Fruit fly (Drosophila melanogaster) whole organism, embryonic: ENCODE measurements around the gene Vlet.

Experiments
- Atf-2 ChIP-seq: fragments of 200-800 bp; sonication (Bioruptor generic); optimal IDR thresholded peaks from 2 replicates; lab custom pipeline; 2016; ENCODE audit warnings: missing biosample characterization, missing genetic modification characterization
- BEAF-32 ChIP-seq: fragments of 200-800 bp; sonication (Bioruptor generic); optimal IDR thresholded peaks from 3 replicates; lab custom pipeline; 2017; ENCODE audit warnings: missing biosample characterization, missing genetic modification characterization, mild to moderate bottlenecking, moderate library complexity, missing genetic modification reagents
- CG10321 ChIP-seq: fragments of 200-800 bp; sonication (Bioruptor generic); IDR thresholded peaks from 2 replicates; pipeline ENCODE4 v1.3.6; 2022; ENCODE audit warnings: missing biosample characterization, missing genetic modification characterization
- CG10959 ChIP-seq: fragments of 200-800 bp; sonication (Bioruptor generic); IDR thresholded peaks from 2 replicates; pipeline ENCODE4 v1.3.6; 2022; ENCODE audit warnings: missing biosample characterization, missing genetic modification characterization
- CG11504 ChIP-seq: fragments of 200-800 bp; sonication (Bioruptor generic); optimal IDR thresholded peaks from 3 replicates; lab custom pipeline; 2019; ENCODE audit warnings: missing biosample characterization, mild to moderate bottlenecking, missing genetic modification characterization, moderate library complexity
- CG11560 ChIP-seq: fragments of 200-800 bp; sonication (Bioruptor generic); IDR thresholded peaks from 3 replicates; pipeline ENCODE4 v1.3.6; 2022; ENCODE audit warnings: missing biosample characterization, missing genetic modification characterization
- CG12659 ChIP-seq: fragments of 200-800 bp; sonication (Bioruptor generic); optimal IDR thresholded peaks from 3 replicates; lab custom pipeline; 2017; ENCODE audit warnings: mild to moderate bottlenecking, missing biosample characterization, missing genetic modification reagents, missing genetic modification characterization
- CG12942 ChIP-seq: fragments of 200-800 bp; sonication (Bioruptor generic); optimal IDR thresholded peaks from 3 replicates; lab custom pipeline; 2016; ENCODE audit warnings: missing biosample characterization, missing genetic modification characterization
- CG15514 ChIP-seq: fragments of 200-800 bp; sonication (Bioruptor generic); optimal IDR thresholded peaks from 3 replicates; lab custom pipeline; 2017; ENCODE audit warnings: missing biosample characterization, missing genetic modification characterization, mild to moderate bottlenecking, moderate library complexity, missing genetic modification reagents
- CG15601 ChIP-seq: fragments of 200-800 bp; sonication (Bioruptor generic); optimal IDR thresholded peaks from 3 replicates; lab custom pipeline; 2019; ENCODE audit warnings: missing biosample characterization, mild to moderate bottlenecking, missing genetic modification characterization, moderate library complexity
- CG1647 ChIP-seq: fragments of 200-800 bp; sonication (Bioruptor generic); optimal IDR thresholded peaks from 3 replicates; lab custom pipeline; 2016; ENCODE audit warnings: missing biosample characterization, missing genetic modification characterization
- CG16815 ChIP-seq: fragments of 200-800 bp; sonication (Bioruptor generic); optimal IDR thresholded peaks from 3 replicates; lab custom pipeline; 2017; ENCODE audit warnings: missing biosample characterization, mild to moderate bottlenecking, missing genetic modification characterization
- CG17359 ChIP-seq: fragments of 200-800 bp; sonication (Bioruptor generic); optimal IDR thresholded peaks from 3 replicates; lab custom pipeline; 2018; ENCODE audit warnings: missing biosample characterization, mild to moderate bottlenecking, missing genetic modification characterization, moderate library complexity
- CG17802 ChIP-seq: fragments of 200-800 bp; sonication (Bioruptor generic); optimal IDR thresholded peaks from 2 replicates; lab custom pipeline; 2018; ENCODE audit warnings: missing biosample characterization, mild to moderate bottlenecking, missing genetic modification characterization, moderate library complexity
- CG18262 ChIP-seq: fragments of 200-800 bp; optimal IDR thresholded peaks from 3 replicates; lab custom pipeline; 2019; ENCODE audit warnings: missing biosample characterization, mild to moderate bottlenecking, missing genetic modification characterization, moderate library complexity
- CG2120 ChIP-seq: fragments of 200-800 bp; sonication (Bioruptor generic); optimal IDR thresholded peaks from 3 replicates; lab custom pipeline; 2016; ENCODE audit warnings: missing biosample characterization, missing genetic modification characterization
- CG2875 ChIP-seq: fragments of 200-800 bp; sonication (Bioruptor generic); optimal IDR thresholded peaks from 2 replicates; lab custom pipeline; 2017; ENCODE audit warnings: missing biosample characterization, mild to moderate bottlenecking, missing genetic modification characterization, missing genetic modification reagents
- CG31365 ChIP-seq: fragments of 200-800 bp; sonication (Bioruptor generic); optimal IDR thresholded peaks from 2 replicates; lab custom pipeline; 2018; ENCODE audit warnings: missing biosample characterization, mild to moderate bottlenecking, missing genetic modification characterization
- CG3281 ChIP-seq: fragments of 200-800 bp; sonication (Bioruptor generic); optimal IDR thresholded peaks from 3 replicates; lab custom pipeline; 2017; ENCODE audit warnings: missing biosample characterization, mild to moderate bottlenecking, missing genetic modification characterization
- CG34376 ChIP-seq: fragments of 200-800 bp; sonication (Bioruptor generic); optimal IDR thresholded peaks from 2 replicates; lab custom pipeline; 2018; ENCODE audit warnings: missing biosample characterization, mild to moderate bottlenecking, missing genetic modification characterization
- CG34422 ChIP-seq: fragments of 200-800 bp; sonication (Bioruptor generic); IDR thresholded peaks from 3 replicates; pipeline ENCODE4 v1.3.6; 2022; ENCODE audit warnings: missing biosample characterization, missing genetic modification characterization
- CG4360 ChIP-seq: fragments of 200-800 bp; sonication (Bioruptor generic); IDR thresholded peaks from 2 replicates; pipeline ENCODE4 v1.3.6; 2022; ENCODE audit warnings: missing biosample characterization, missing genetic modification characterization
- CG5245 ChIP-seq: fragments of 200-800 bp; sonication (Bioruptor generic); optimal IDR thresholded peaks from 3 replicates; lab custom pipeline; 2016; ENCODE audit warnings: missing biosample characterization, missing genetic modification characterization
- CG9727 ChIP-seq: fragments of 200-800 bp; sonication (Bioruptor generic); optimal IDR thresholded peaks from 3 replicates; lab custom pipeline; 2017; ENCODE audit warnings: missing biosample characterization, mild to moderate bottlenecking, missing genetic modification characterization
- D ChIP-seq, 2 experiments: fragments of 200-800 bp in 1 of 2; fragments of >200 bp in 1 of 2; sonication (Bioruptor generic) in 1 of 2; optimal IDR thresholded peaks; 2 replicates in 1 of 2; 3 replicates in 1 of 2; lab custom pipeline; 2017; ENCODE audit warnings: mild to moderate bottlenecking in 1 of 2, missing biosample characterization in 1 of 2, missing genetic modification characterization in 1 of 2, missing genetic modification reagents in 1 of 2
- D19A ChIP-seq: fragments of 200-800 bp; optimal IDR thresholded peaks from 3 replicates; lab custom pipeline; 2019; ENCODE audit warnings: missing biosample characterization, mild to moderate bottlenecking, missing genetic modification characterization, moderate library complexity
- HLH3B ChIP-seq: fragments of 200-800 bp; sonication (Bioruptor generic); IDR thresholded peaks from 2 replicates; pipeline ENCODE4 v1.3.6; 2022; ENCODE audit warnings: missing biosample characterization, missing genetic modification characterization
- HLH54F ChIP-seq: fragments of 200-800 bp; sonication (Bioruptor generic); optimal IDR thresholded peaks from 3 replicates; lab custom pipeline; 2016; ENCODE audit warnings: missing biosample characterization, missing genetic modification characterization
- Hand ChIP-seq: fragments of 200-800 bp; sonication (Bioruptor generic); optimal IDR thresholded peaks from 2 replicates; lab custom pipeline; 2017; ENCODE audit warnings: mild to moderate bottlenecking, missing biosample characterization, missing genetic modification reagents, missing genetic modification characterization
- HmgZ ChIP-seq: fragments of 200-800 bp; sonication (Bioruptor generic); optimal IDR thresholded peaks from 2 replicates; lab custom pipeline; 2018; ENCODE audit warnings: missing biosample characterization, mild to moderate bottlenecking, missing genetic modification characterization
- Hr51 ChIP-seq, 2 experiments: fragments of 200-800 bp; sonication (Bioruptor generic); optimal IDR thresholded peaks; 2 replicates in 1 of 2; 3 replicates in 1 of 2; lab custom pipeline; 2016 to 2018; ENCODE audit warnings: missing biosample characterization in 2 of 2, missing genetic modification characterization in 2 of 2, mild to moderate bottlenecking in 1 of 2, moderate library complexity in 1 of 2
- Max ChIP-seq: fragments of 200-800 bp; sonication (Bioruptor generic); optimal IDR thresholded peaks from 2 replicates; lab custom pipeline; 2016; ENCODE audit warnings: missing biosample characterization, mild to moderate bottlenecking, missing genetic modification characterization
- Rfx ChIP-seq: fragments of 200-800 bp; sonication (Bioruptor generic); IDR thresholded peaks from 2 replicates; pipeline ENCODE4 v1.3.6; 2022; ENCODE audit warnings: missing biosample characterization, missing genetic modification characterization
- aop ChIP-seq: fragments of 200-800 bp; sonication (Bioruptor generic); IDR thresholded peaks from 2 replicates; pipeline ENCODE4 v1.3.6; 2022; ENCODE audit warnings: missing biosample characterization, missing genetic modification characterization
- dmrt11E ChIP-seq: fragments of 200-800 bp; sonication (Bioruptor generic); optimal IDR thresholded peaks from 3 replicates; lab custom pipeline; 2018; ENCODE audit warnings: missing biosample characterization, mild to moderate bottlenecking, missing genetic modification characterization, moderate library complexity
- fu2 ChIP-seq: fragments of 200-800 bp; sonication (Bioruptor generic); optimal IDR thresholded peaks from 2 replicates; lab custom pipeline; 2016; ENCODE audit warnings: missing biosample characterization, missing genetic modification characterization
- gcm2 ChIP-seq: fragments of 200-800 bp; sonication (Bioruptor generic); optimal IDR thresholded peaks from 2 replicates; lab custom pipeline; 2016; ENCODE audit warnings: missing biosample characterization, missing genetic modification characterization
- grau ChIP-seq: fragments of 200-800 bp; optimal IDR thresholded peaks from 3 replicates; lab custom pipeline; 2019; ENCODE audit warnings: missing biosample characterization, mild to moderate bottlenecking, missing genetic modification characterization, moderate library complexity
- gsb-n ChIP-seq: fragments of 200-800 bp; sonication (Bioruptor generic); optimal IDR thresholded peaks from 3 replicates; lab custom pipeline; 2018; ENCODE audit warnings: missing biosample characterization, mild to moderate bottlenecking, missing genetic modification characterization
- lbe ChIP-seq: fragments of 200-800 bp; sonication (Bioruptor generic); optimal IDR thresholded peaks from 2 replicates; lab custom pipeline; 2016; ENCODE audit warnings: missing biosample characterization, mild to moderate bottlenecking, missing genetic modification characterization
- pita ChIP-seq: fragments of 200-800 bp; sonication (Bioruptor generic); optimal IDR thresholded peaks from 2 replicates; lab custom pipeline; 2017; ENCODE audit warnings: missing biosample characterization, mild to moderate bottlenecking, missing genetic modification characterization
- pnt ChIP-seq: fragments of 200-800 bp; sonication (Bioruptor generic); optimal IDR thresholded peaks from 3 replicates; lab custom pipeline; 2016; ENCODE audit warnings: missing biosample characterization, missing genetic modification characterization
- repo ChIP-seq: fragments of 200-800 bp; sonication (Bioruptor generic); optimal IDR thresholded peaks from 2 replicates; lab custom pipeline; 2016; ENCODE audit warnings: missing biosample characterization, missing genetic modification characterization
- sc ChIP-seq, 3 experiments: fragments of >200 bp in 2 of 3; fragments of 200-800 bp in 1 of 3; sonication (Bioruptor generic) in 1 of 3; optimal IDR thresholded peaks; 2 replicates in 2 of 3; 3 replicates in 1 of 3; lab custom pipeline; 2017; ENCODE audit warnings: mild to moderate bottlenecking in 1 of 3, missing biosample characterization in 1 of 3, missing genetic modification characterization in 1 of 3, missing genetic modification reagents in 1 of 3
- slou ChIP-seq: fragments of 200-800 bp; sonication (Bioruptor generic); optimal IDR thresholded peaks from 3 replicates; lab custom pipeline; 2016; ENCODE audit warnings: missing biosample characterization, missing genetic modification characterization
- sna ChIP-seq: fragments of 200-800 bp; sonication (Bioruptor generic); IDR thresholded peaks from 2 replicates; pipeline ENCODE4 v1.3.6; 2022; ENCODE audit warnings: missing biosample characterization, missing genetic modification characterization; ENCODE audit not compliant: partially characterized antibody
- vfl ChIP-seq: fragments of 200-800 bp; sonication (Bioruptor generic); optimal IDR thresholded peaks from 2 replicates; lab custom pipeline; 2016; ENCODE audit warnings: missing biosample characterization, missing genetic modification characterization
- vvl ChIP-seq: fragments of 200-800 bp; sonication (Bioruptor generic); IDR thresholded peaks from 2 replicates; pipeline ENCODE4 v1.3.6; 2022; ENCODE audit warnings: missing biosample characterization, missing genetic modification characterization

Vlet gene

DNA sequence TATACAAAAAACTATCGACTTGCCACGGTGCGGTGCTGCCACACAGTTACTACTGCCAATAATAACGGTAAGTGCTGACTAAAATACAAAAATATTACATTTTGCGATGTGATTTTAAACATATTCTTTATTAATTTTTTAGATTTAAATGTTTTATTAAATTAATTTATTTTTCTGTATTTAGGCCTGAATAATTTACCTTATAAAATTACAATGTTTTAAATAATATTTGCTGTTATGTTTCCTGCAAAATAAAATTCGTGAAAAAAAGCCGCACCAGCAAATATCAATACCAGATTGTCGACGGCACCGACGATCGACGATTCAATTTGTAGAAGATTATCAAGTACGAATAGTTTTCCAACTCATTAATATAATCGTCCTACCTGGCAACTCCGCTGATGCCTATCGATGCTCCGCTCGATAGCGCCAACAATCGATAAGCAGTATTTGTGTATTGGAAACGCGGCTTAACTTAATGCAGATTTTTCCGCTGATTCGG lies at the start of gene Vlet, which contains the start of gene bif (continued):
- peak; percentile 34 for TF ChIP-seq CG34376 (GFP tag; lab: Kevin White, UChicago)
- peak; percentile 67 for TF ChIP-seq Rfx (GFP tag; lab: Robert Waterston, UW)
- TF ChIP-seq Atf-2 (GFP tag; lab: Kevin White, UChicago), result peak; percentile 19
- TF ChIP-seq HmgZ, result peak; percentile 31
- no peak for TF ChIP-seq aop (GFP tag; lab: Robert Waterston, UW)
- TF ChIP-seq CG18262 (tag; lab: Kevin White, UChicago), result peak; percentile 70
- TF ChIP-seq CG17359 (tag; lab: Kevin White, UChicago), result peak; percentile 47
- TF ChIP-seq sc (optimal IDR thresholded peaks at IDR 0.05; lab: Kevin White, UChicago), result no peak
- peak; percentile 39 for TF ChIP-seq sc (GFP tag; optimal IDR thresholded peaks at IDR 0.05; lab: Kevin White, UChicago)
- TF ChIP-seq gsb-n (tag; lab: Kevin White, UChicago), result peak; percentile 40
- no peak for TF ChIP-seq pita (GFP tag; lab: Kevin White, UChicago)
- no peak for TF ChIP-seq Hand
- peak; percentile 44 for TF ChIP-seq CG17802
- no peak for TF ChIP-seq CG10959 (GFP tag; lab: Robert Waterston, UW)
- TF ChIP-seq slou (GFP tag; lab: Kevin White, UChicago), result peak; percentile 11
- TF ChIP-seq CG9727 (GFP tag; lab: Kevin White, UChicago), result peak; percentile 78
- TF ChIP-seq grau (tag; lab: Kevin White, UChicago), result peak; percentile 76
- peak; percentile 44 for TF ChIP-seq CG16815 (GFP tag; lab: Kevin White, UChicago)
- TF ChIP-seq CG34422 (GFP tag; lab: Robert Waterston, UW), result no peak; the same call in 2 of the 3 replicates
- TF ChIP-seq sna (GFP tag; lab: Robert Waterston, UW), result no peak
- TF ChIP-seq dmrt11E (tag; lab: Kevin White, UChicago), result peak; percentile 66
- no peak for TF ChIP-seq CG4360
- TF ChIP-seq HLH3B (GFP tag; lab: Robert Waterston, UW), result peak; percentile 41; the same call in 1 of the 2 replicates
- no peak for TF ChIP-seq CG31365 (tag; lab: Kevin White, UChicago)
- TF ChIP-seq vvl (GFP tag; lab: Robert Waterston, UW), result 0 out of 2 replicates have a peak, but pooled peaks have one; percentile 52
- no peak for TF ChIP-seq gcm2
- peak; percentile 45 for TF ChIP-seq CG15601 (tag; lab: Kevin White, UChicago)
- TF ChIP-seq repo (GFP tag; lab: Kevin White, UChicago), result no peak
- peak; percentile 0 for TF ChIP-seq fu2
- no peak for TF ChIP-seq CG2875 (GFP tag; lab: Kevin White, UChicago)
- peak; percentile 71 for TF ChIP-seq CG12659 (GFP tag; lab: Kevin White, UChicago)
- peak; percentile 49 for TF ChIP-seq CG1647
- peak; percentile 26 for TF ChIP-seq CG5245 (GFP tag; lab: Kevin White, UChicago)
- TF ChIP-seq CG11560 (tag; lab: Robert Waterston, UW), result peak; percentile 61; the same call in 2 of the 3 replicates
- TF ChIP-seq lbe (GFP tag; lab: Kevin White, UChicago), result peak; percentile 42
- peak; percentile 50 for TF ChIP-seq vfl
- TF ChIP-seq CG11504 (tag; lab: Kevin White, UChicago), result no peak
- TF ChIP-seq Hr51 (GFP tag; optimal IDR thresholded peaks at IDR 0.05; lab: Kevin White, UChicago), result peak in 1 of 2 experiments; percentile 44
- peak; percentile 53 for TF ChIP-seq HLH54F (GFP tag; lab: Kevin White, UChicago)
- TF ChIP-seq CG3281 (GFP tag; lab: Kevin White, UChicago), result peak; percentile 68
- TF ChIP-seq CG2120, result peak; percentile 67
- TF ChIP-seq CG15514, result peak; percentile 62
- peak; percentile 31 for TF ChIP-seq Max (GFP tag; lab: Kevin White, UChicago)
- peak; percentile 56 for TF ChIP-seq D19A
- peak; percentile 47 for TF ChIP-seq CG12942 (GFP tag; lab: Kevin White, UChicago)
- TF ChIP-seq D (optimal IDR thresholded peaks at IDR 0.05; lab: Kevin White, UChicago), result no peak
- TF ChIP-seq D (GFP tag; optimal IDR thresholded peaks at IDR 0.05; lab: Kevin White, UChicago), result peak; percentile 44
- peak; percentile 43 for TF ChIP-seq pnt (GFP tag; lab: Kevin White, UChicago)
- peak; percentile 73 for TF ChIP-seq BEAF-32 (GFP tag; lab: Kevin White, UChicago)
- TF ChIP-seq CG10321 (GFP tag; lab: Robert Waterston, UW), result no peak
